Worm (Caenorhabditis elegans) whole organism, young adult: ENCODE data around the gene srd-8.

Source experiments
- B0261.1 ChIP-seq: sonication (generic microtip); optimal IDR thresholded peaks from 2 replicates; lab custom pipeline; 2016; ENCODE audit warnings: mild to moderate bottlenecking, missing genetic modification characterization, moderate library complexity, missing compliant biosample characterization
- F37B4.10 ChIP-seq: fragments of 200-800 bp; sonication (Bioruptor generic); IDR thresholded peaks from 2 replicates; pipeline ENCODE4 v1.3.6; 2022; ENCODE audit warnings: missing genetic modification characterization, missing compliant biosample characterization
- ama-1 ChIP-seq, 3 experiments: fragments of 150-350 bp in 1 of 3; sonication (generic microtip) in 2 of 3; optimal IDR thresholded peaks; 2 replicates each; lab custom pipeline; 2014 to 2018; ENCODE audit warnings: missing biosample characterization in 2 of 3, missing genetic modification characterization in 2 of 3, missing genetic modification reagents in 2 of 3
- bed-1 ChIP-seq: fragments of 200-800 bp; sonication (Bioruptor generic); IDR thresholded peaks from 2 replicates; pipeline ENCODE4 v1.3.6; 2022; ENCODE audit warnings: missing genetic modification reagents, missing genetic modification characterization, missing compliant biosample characterization
- bed-2 ChIP-seq: fragments of 200-800 bp; sonication (Bioruptor generic); IDR thresholded peaks from 2 replicates; pipeline ENCODE4 v1.3.6; 2022; ENCODE audit warnings: missing genetic modification reagents, missing genetic modification characterization, missing compliant biosample characterization
- ceh-79 ChIP-seq: sonication (generic microtip); optimal IDR thresholded peaks from 2 replicates; lab custom pipeline; 2017; ENCODE audit warnings: mild to moderate bottlenecking, missing genetic modification characterization, missing compliant biosample characterization
- ets-4 ChIP-seq: fragments of 200-800 bp; sonication (Bioruptor generic); optimal IDR thresholded peaks from 2 replicates; lab custom pipeline; 2018; ENCODE audit warnings: mild to moderate bottlenecking, missing genetic modification characterization, missing compliant biosample characterization
- him-1 ChIP-seq: sonication (generic microtip); optimal IDR thresholded peaks from 2 replicates; lab custom pipeline; 2016; ENCODE audit warnings: missing genotype, missing genetic modification reagents, missing genetic modification characterization, missing compliant biosample characterization
- madf-6 ChIP-seq: fragments of 200-800 bp; sonication (Bioruptor generic); IDR thresholded peaks from 2 replicates; pipeline ENCODE4 v1.3.6; 2022; ENCODE audit warnings: missing genetic modification reagents, missing genetic modification characterization, missing compliant biosample characterization
- nfya-2 ChIP-seq: fragments of 200-800 bp; sonication (Bioruptor generic); IDR thresholded peaks from 2 replicates; pipeline ENCODE4 v1.3.6; 2022; ENCODE audit warnings: missing genetic modification reagents, missing genetic modification characterization, missing compliant biosample characterization
- nhr-90 ChIP-seq: sonication (generic microtip); optimal IDR thresholded peaks from 2 replicates; lab custom pipeline; 2016; ENCODE audit warnings: missing genotype, mild to moderate bottlenecking, missing genetic modification characterization, missing compliant biosample characterization
- pha-4 ChIP-seq: fragments of 150-350 bp; sonication (generic microtip); optimal IDR thresholded peaks from 2 replicates; lab custom pipeline; 2014; ENCODE audit warnings: missing biosample characterization, missing genetic modification reagents, missing genetic modification characterization
- tbp1 ChIP-seq: fragments of 200-800 bp; sonication (Bioruptor generic); optimal IDR thresholded peaks from 2 replicates; lab custom pipeline; 2018; ENCODE audit warnings: mild to moderate bottlenecking, missing genetic modification characterization, missing compliant biosample characterization

DNA sequence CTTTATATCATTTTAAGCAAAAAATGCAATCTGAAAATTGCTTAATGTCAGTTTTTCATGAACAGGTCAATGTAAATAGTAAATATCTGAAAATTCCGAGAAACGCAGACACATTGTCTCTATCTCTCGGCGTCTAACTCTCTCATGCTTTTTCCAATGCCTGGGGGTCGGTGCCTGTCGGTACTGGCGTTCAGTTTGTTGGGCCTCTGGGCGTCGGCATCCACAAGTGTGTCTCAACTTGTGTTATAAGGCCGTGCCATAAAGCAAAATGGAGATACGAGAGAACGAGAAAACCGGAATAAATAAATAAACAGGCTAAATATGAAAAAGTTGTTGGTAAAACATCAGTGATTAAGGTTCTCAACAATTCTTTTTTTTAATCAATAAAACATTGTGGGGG lies 21.8 kb upstream of the srd-8 start:
- no peak for TF ChIP-seq ceh-79 (tag; lab: Kevin White, UChicago)
- TF ChIP-seq him-1 (tag; lab: Kevin White, UChicago), result no peak
- no peak for TF ChIP-seq nhr-90 (tag; lab: Kevin White, UChicago)
- TF ChIP-seq pha-4, result no peak
- no peak for TF ChIP-seq bed-1 (GFP tag; lab: Robert Waterston, UW)
- TF ChIP-seq ets-4 (GFP tag; lab: Kevin White, UChicago), result no peak
- TF ChIP-seq tbp1 (GFP tag; lab: Kevin White, UChicago), result no peak
- TF ChIP-seq ama-1 (optimal IDR thresholded peaks at IDR 0.05; lab: Kevin White, UChicago), result no peak
- TF ChIP-seq ama-1 (GFP tag; optimal IDR thresholded peaks at IDR 0.05; lab: Kevin White, UChicago), result no peak
- TF ChIP-seq F37B4.10 (GFP tag; lab: Robert Waterston, UW), result no peak
- no peak for TF ChIP-seq bed-2
- no peak for TF ChIP-seq madf-6 (GFP tag; lab: Robert Waterston, UW)
- TF ChIP-seq B0261.1 (tag; lab: Kevin White, UChicago), result no peak
- no peak for TF ChIP-seq nfya-2 (GFP tag; lab: Robert Waterston, UW)
